Worm (Caenorhabditis elegans): ENCODE results near the gene fbxa-73.

The fbxa-73 gene

DNA sequence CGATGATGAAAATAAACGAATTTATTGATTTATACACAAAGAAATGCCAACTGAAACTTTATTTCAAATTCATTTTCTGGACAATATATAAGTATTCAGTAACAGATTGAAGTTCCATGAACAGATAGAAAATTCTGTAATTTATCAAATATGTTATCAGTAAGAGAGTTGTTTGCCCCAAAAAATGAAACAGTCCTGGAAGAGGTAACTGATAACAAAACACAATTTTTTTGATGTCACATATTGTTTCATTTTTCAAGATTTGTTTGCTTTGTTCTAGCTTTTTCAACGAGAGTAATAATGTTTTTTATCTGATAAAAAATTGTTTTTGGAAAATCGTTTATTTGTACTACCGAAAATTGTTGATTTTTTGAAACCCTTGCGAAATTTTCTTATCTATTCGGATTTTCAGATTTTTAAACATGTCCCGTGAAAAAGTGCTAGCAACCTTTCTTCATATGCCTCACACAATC lies at the start of gene fbxa-73:
TSS of gene fbxa-73 (plus strand) at position 423 of the 473 bp plus-strand sequence.
- TF ChIP-seq W03F9.2 (tag; optimal IDR thresholded peaks at IDR 0.05) (no peak), him-1 (tag; optimal IDR thresholded peaks at IDR 0.05) (no peak), dao-5 (tag; optimal IDR thresholded peaks at IDR 0.05) (no peak)

DNA sequence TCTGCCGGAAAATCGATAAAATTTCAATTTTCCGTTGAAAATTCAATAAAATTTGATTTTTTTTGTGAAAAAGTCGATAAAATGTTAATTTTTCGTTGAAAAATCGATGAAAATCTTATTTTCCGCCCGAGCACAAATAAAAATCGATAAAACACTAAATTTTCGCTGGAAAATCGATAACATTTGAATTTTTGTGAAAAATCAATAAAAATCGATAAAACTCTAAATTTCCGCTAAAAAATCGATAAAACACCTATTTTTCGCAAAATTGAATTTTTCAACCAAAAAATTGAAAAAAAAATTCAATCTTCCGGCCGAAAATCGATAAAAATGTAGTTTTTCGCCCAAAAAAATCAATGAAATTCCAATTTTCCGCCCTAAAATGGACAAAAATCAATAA lies 48.1 kb upstream of the fbxa-73 start:
- TF ChIP-seq him-1 (tag; optimal IDR thresholded peaks at IDR 0.05) (no peak), W03F9.2 (tag; optimal IDR thresholded peaks at IDR 0.05) (no peak), dao-5 (tag; optimal IDR thresholded peaks at IDR 0.05) (no peak)

DNA sequence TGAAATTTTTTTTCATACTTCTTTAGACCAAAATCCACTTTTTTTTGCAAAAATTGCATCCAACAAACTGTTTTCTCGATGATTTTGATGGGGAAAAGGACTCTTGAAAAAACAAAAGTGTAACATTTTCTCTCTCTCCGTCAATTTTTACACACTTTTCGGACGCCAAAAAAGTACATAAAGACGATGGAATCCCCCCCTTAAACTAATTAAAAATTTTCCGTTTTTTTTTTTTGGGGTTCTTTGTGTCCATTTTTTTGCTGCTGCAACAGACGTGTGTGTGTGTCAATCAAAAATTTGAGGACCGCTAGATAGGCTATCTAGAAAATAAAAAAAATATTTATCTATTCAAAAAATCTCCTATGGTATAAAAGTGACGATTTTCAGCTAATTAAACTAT lies 45.4 kb upstream of the fbxa-73 start, which contains the start of gene C39B5.5:
TSS of gene C39B5.5 (plus strand) at position 301 of the 400 bp plus-strand sequence.
- no peak for TF ChIP-seq him-1 (tag; optimal IDR thresholded peaks at IDR 0.05)
- no peak for TF ChIP-seq dao-5 (tag; optimal IDR thresholded peaks at IDR 0.05)
- TF ChIP-seq W03F9.2 (tag; optimal IDR thresholded peaks at IDR 0.05) = no peak

ce11 chrIII:2210601-2211000 lies 42.6 kb upstream of the fbxa-73 start:
- TF ChIP-seq him-1 (tag; optimal IDR thresholded peaks at IDR 0.05) (no peak), W03F9.2 (tag; optimal IDR thresholded peaks at IDR 0.05) (no peak), dao-5 (tag; optimal IDR thresholded peaks at IDR 0.05) (no peak)

DNA sequence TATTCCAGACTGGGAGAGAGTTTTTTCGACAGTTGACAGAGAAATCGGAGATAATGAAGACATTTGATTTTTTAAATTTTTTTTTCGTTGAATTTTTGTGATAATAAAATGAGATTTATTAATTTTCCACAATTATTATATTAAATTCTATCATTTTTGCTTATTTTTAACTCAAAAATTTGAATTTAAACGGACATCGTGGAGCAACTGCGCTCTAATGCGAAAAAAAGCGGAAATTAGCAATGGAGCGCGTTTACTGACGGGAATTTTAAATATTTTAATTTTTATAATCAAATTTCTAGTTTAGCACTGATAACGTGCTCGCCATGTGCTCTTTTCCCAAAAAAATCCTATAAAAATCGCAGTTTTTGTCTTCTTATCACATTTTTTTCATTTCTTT lies 42.1 kb upstream of the fbxa-73 start, which contains the start of gene C39B5.14:
TSS of gene C39B5.14 (plus strand) at position 301 of the 400 bp plus-strand sequence.
- TF ChIP-seq dao-5 (tag; optimal IDR thresholded peaks at IDR 0.05) = no peak
- TF ChIP-seq him-1 (tag; optimal IDR thresholded peaks at IDR 0.05) = no peak

DNA sequence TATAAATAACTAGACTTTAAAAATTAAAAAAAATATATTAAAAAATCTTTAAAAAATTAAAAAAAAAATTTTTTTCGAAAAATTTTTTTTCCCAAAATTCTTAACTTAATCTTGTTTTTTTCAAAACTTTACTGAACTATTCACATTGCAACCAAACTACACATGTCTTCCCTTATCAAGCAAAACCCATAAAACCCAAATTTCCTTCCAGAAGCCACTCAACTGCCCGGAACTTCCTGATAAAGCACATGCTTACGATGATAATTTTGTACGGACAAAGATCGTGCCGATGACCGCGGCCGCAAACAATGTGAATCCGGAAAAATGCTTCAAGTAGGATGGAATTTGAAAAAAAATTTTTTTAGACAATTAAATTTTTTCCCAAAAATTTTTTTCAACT lies 40.9 kb upstream of the fbxa-73 start:
- TF ChIP-seq W03F9.2 (tag; optimal IDR thresholded peaks at IDR 0.05) (no peak), dao-5 (tag; optimal IDR thresholded peaks at IDR 0.05) (no peak), him-1 (tag; optimal IDR thresholded peaks at IDR 0.05) (no peak)

- no peak for TF ChIP-seq W03F9.2 (tag; optimal IDR thresholded peaks at IDR 0.05)
- no peak for TF ChIP-seq him-1 (tag; optimal IDR thresholded peaks at IDR 0.05)
- no peak for TF ChIP-seq dao-5 (tag; optimal IDR thresholded peaks at IDR 0.05)
These were observed 33.8 kb upstream of the fbxa-73 start, which contains the start of gene fbxa-12 for ce11 chrIII:2219408-2219807. TSS of gene fbxa-12 (plus strand) at chrIII:2219708.

DNA sequence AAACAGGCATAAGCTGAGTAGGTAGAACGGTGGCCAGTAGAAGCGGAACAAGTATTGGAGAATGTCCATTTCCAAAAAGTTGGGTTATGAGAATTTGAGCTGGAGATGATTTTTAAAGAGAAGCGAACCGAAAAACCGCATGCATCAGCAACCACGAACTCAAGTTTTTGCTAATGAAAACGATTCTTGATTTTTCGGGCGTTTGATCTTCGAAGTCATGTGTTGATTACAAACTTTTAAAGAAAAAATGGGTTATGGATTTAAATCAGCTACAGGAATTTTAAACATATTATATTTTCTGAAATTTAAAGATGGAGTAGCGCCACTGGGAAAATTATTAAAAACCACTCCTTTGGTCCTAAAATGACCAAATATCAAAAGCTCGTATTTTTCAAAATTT lies 29.3 kb upstream of the fbxa-73 start, which contains the start of gene srd-65:
TSS of gene srd-65 (minus strand) at position 101 of the 400 bp plus-strand sequence.
- TF ChIP-seq dao-5 (tag; optimal IDR thresholded peaks at IDR 0.05) = no peak
- TF ChIP-seq W03F9.2 (tag; optimal IDR thresholded peaks at IDR 0.05) = no peak
- no peak for TF ChIP-seq him-1 (tag; optimal IDR thresholded peaks at IDR 0.05)

DNA sequence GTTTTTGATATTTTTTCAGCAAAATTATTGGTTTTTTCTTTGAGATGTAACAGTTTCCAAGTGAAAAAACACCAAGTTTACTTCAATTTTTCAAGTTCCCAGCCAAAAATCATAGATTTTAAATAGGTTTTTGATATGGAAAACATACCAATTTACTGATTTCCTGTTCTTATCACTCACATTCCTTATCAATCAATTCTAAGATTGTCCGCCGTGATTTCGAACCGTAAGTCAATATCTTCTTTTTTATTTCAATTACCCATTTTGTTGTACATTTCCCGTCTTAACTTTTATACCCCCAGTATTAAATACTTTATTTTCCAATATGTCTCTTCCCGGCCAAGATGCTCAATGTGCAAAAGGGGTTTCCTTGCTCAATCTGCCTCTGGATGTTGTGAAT lies 28.8 kb upstream of the fbxa-73 start, which contains the start of gene fbxa-38:
TSS of gene fbxa-38 (plus strand) at position 195 of the 400 bp plus-strand sequence.
- TF ChIP-seq dao-5 (tag; optimal IDR thresholded peaks at IDR 0.05) = no peak
- no peak for TF ChIP-seq him-1 (tag; optimal IDR thresholded peaks at IDR 0.05)
- TF ChIP-seq W03F9.2 (tag; optimal IDR thresholded peaks at IDR 0.05) = no peak

DNA sequence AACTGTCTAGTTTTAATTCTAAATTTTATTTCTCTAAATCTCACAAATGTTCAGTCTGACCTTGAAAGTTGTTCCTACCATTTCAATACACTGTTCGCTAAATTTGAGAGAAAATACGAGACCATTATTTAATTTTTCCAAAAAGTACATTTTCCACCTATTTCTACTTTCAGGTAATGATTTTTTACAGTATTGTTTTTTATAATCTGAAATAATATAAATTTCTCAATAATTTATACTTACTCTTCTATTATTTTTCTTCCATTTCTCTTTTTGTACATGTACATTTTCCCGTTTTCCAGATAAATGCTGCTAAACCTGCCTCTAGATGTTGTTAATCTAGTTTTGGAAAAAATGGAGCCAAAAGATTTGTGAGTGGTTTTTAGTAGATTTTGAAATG lies 25.8 kb upstream of the fbxa-73 start, which contains the start of gene fbxa-62:
TSS of gene fbxa-62 (plus strand) at position 301 of the 400 bp plus-strand sequence.
- TF ChIP-seq dao-5 (tag; optimal IDR thresholded peaks at IDR 0.05) (no peak), W03F9.2 (tag; optimal IDR thresholded peaks at IDR 0.05) (no peak), him-1 (tag; optimal IDR thresholded peaks at IDR 0.05) (no peak)

- TF ChIP-seq him-1 (tag; optimal IDR thresholded peaks at IDR 0.05) (no peak), dao-5 (tag; optimal IDR thresholded peaks at IDR 0.05) (no peak), W03F9.2 (tag; optimal IDR thresholded peaks at IDR 0.05) (no peak)
These were observed 20.9 kb upstream of the fbxa-73 start, which contains the start of gene fbxa-47 for ce11 chrIII:2232360-2232759. TSS of gene fbxa-47 (minus strand) at chrIII:2232460.

DNA sequence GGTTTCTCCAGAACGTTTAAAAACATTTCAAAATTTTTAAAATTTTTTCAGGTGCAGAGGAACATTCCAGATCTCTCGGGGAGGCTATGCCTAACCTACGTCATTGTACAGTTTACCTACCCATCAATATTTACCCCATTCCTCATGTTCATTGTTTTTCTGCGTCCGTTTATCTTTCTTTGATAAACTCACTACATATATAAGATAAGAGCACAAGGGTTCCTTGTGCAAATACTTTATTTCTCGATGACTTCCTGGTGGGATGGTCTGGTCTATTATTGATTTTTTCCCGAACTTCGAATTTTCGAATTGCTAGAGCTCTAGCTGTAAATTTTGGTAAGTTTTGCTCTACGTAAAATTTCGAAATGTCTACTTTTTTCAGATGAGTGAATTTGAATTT lies 19.9 kb upstream of the fbxa-73 start:
- TF ChIP-seq W03F9.2 (tag; optimal IDR thresholded peaks at IDR 0.05) = no peak
- no peak for TF ChIP-seq dao-5 (tag; optimal IDR thresholded peaks at IDR 0.05)
- TF ChIP-seq him-1 (tag; optimal IDR thresholded peaks at IDR 0.05) = no peak

- TF ChIP-seq him-1 (tag; optimal IDR thresholded peaks at IDR 0.05) (no peak), dao-5 (tag; optimal IDR thresholded peaks at IDR 0.05) (no peak), W03F9.2 (tag; optimal IDR thresholded peaks at IDR 0.05) (no peak)
These were observed 18.9 kb upstream of the fbxa-73 start, which contains the start of gene C39B5.2 for ce11 chrIII:2234192-2234934. TSS of gene C39B5.2 (plus strand) at chrIII:2234884.

- no peak for TF ChIP-seq dao-5 (tag; optimal IDR thresholded peaks at IDR 0.05)
- no peak for TF ChIP-seq W03F9.2 (tag; optimal IDR thresholded peaks at IDR 0.05)
- no peak for TF ChIP-seq him-1 (tag; optimal IDR thresholded peaks at IDR 0.05)
These were observed 13.6 kb upstream of the fbxa-73 start, which contains the start of gene C39B5.10 for ce11 chrIII:2239587-2240144. TSS of gene C39B5.10 (minus strand) at chrIII:2239637.
